Fruit fly (Drosophila melanogaster) whole organism: Measurements from ENCODE around the gene CG14455.

ENCODE experiments used
- CG8478 ChIP-seq: fragments of >200 bp; optimal IDR thresholded peaks from 2 replicates; lab custom pipeline; 2018; ENCODE audit warnings: inconsistent platforms
- Dll ChIP-seq: fragments of >200 bp; optimal IDR thresholded peaks from 2 replicates; lab custom pipeline; 2017
- EcR ChIP-seq, 2 experiments: fragments of >200 bp; optimal IDR thresholded peaks; 2 replicates each; lab custom pipeline; 2017; ENCODE audit warnings: missing biosample characterization in 2 of 2, missing genetic modification characterization in 2 of 2, missing genetic modification reagents in 2 of 2
- pan ChIP-seq: fragments of >200 bp; optimal IDR thresholded peaks from 2 replicates; lab custom pipeline; 2017
- psq ChIP-seq: fragments of >200 bp; optimal IDR thresholded peaks from 2 replicates; lab custom pipeline; 2017
- usp ChIP-seq: fragments of >200 bp; optimal IDR thresholded peaks from 2 replicates; lab custom pipeline; 2017; ENCODE audit warnings: missing biosample characterization, missing genetic modification characterization, mixed read lengths

CG14455 gene

DNA sequence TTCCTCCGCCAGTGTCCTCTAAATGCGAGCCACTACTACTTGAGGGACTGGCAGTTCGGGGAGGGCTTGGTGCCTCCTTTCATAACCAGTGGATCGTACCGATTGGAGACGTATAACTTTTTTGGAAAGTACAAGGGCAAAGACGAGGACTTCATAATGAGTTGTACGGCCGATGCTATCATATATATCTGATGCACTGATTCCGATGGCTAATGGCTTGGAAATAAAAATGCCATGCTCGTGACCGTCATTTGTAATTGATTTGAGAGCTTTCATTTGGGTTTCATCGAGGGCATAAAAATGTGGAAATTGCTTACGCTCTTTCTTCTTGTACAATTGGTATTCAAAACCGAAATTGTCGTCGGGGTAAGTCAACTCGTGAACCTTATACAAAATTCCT is 37.8 kb downstream of the CG14455 start, which contains the start of gene CG33771:
Gene CG33771, plus strand, starts transcription at position 301 of the 400 bp plus-strand sequence.
- TF ChIP-seq Dll (lab: Kevin White, UChicago) (no peak), pan (no peak), usp (GFP tag; lab: Kevin White, UChicago) (no peak), EcR (GFP tag; optimal IDR thresholded peaks at IDR 0.05; lab: Kevin White, UChicago) (no peak), psq (no peak), CG8478 (no peak)

DNA sequence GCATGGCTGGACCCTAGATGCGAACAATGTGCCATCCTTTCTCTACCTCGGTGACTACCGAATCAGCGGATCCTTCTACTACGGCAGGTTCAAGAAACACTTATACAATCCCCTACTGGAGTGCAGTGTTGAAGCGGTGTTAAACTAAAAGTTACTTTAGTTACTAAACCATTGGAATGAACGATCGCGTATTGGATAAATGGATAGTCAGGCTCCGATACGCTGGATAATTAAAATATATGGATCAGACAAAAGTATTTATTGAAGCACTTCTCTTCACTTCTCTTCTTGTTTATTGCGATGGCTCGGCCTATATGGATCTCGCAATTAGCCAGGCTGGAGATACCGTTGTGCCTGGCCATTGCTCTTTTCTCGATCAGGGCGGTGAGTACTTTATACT is 38.5 kb downstream of the CG14455 start, which contains the start of gene CG33770:
Gene CG33770, plus strand, starts transcription at position 301 of the 400 bp plus-strand sequence.
- TF ChIP-seq usp (GFP tag; lab: Kevin White, UChicago) = no peak

DNA sequence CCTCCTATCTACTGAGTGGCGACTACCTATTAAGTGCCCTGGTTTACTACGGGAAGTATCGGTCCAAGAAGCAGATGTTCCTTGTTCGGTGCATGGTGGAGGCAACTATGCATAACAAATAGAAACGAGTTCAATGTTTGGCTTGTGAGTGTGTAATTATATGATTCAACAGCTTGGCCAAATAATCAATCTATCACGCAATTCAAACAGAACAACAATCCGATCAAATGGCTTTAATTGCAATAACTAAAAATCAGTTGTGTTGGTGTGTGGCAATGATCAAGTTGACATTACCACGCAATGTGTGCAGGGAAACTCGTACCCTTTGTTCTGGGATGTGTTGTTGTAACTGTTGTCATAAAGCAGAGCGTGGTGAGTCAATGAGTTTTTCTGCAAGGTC is 39.3 kb downstream of the CG14455 start, which contains the start of gene CG33769:
Gene CG33769, plus strand, starts transcription at position 301 of the 400 bp plus-strand sequence.
- no peak for TF ChIP-seq CG8478
- no peak for TF ChIP-seq Dll (lab: Kevin White, UChicago)
- TF ChIP-seq usp (GFP tag; lab: Kevin White, UChicago) = no peak
- TF ChIP-seq pan = no peak

DNA sequence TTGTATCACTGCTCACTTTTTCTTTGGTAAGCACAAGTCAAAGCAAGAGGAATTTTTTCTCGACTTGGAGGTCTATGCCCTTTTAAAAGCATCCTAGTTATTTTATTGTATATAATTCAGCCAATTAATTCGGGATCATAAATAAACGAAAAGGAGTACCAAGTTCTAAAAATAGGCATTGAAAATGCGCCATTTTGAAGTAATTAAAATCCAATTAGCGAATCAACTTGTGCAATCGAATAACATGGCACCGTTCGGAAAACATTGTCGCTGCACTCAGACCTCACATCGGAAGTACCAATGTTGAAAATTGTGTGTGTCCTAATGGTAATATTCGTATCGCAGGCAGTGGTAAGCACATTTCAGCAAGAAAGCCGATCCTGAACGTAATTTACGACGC is 40.0 kb downstream of the CG14455 start, which contains the start of gene CG33768:
Gene CG33768, plus strand, starts transcription at position 301 of the 400 bp plus-strand sequence.
- TF ChIP-seq usp (GFP tag; lab: Kevin White, UChicago) = no peak
- no peak for TF ChIP-seq EcR (GFP tag; optimal IDR thresholded peaks at IDR 0.05; lab: Kevin White, UChicago)
- TF ChIP-seq pan = no peak
- no peak for TF ChIP-seq Dll (lab: Kevin White, UChicago)
- TF ChIP-seq psq = no peak
- TF ChIP-seq CG8478 = no peak

DNA sequence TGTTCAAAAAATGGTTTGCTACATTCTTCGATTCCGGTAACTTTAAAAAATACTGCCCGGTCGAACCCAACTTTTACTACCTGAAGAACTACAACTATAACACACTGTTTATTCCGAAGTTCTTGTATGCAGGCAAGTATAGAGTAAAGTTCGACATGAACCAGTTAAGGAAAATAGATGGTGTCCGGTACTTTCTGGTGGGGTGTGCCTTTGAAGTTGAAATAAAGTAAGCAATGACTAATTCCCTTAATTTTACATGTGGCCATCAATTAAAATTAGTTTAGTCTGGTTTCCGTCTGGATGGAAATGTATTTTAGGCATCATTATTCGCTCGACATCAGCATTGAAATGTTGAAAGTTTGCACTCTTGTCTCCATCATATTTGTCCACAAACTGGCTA is 40.9 kb downstream of the CG14455 start, which contains the start of gene CG33767:
Gene CG33767, plus strand, starts transcription at position 301 of the 400 bp plus-strand sequence.
- no peak for TF ChIP-seq pan
- no peak for TF ChIP-seq Dll (lab: Kevin White, UChicago)
- no peak for TF ChIP-seq CG8478
- no peak for TF ChIP-seq psq
- no peak for TF ChIP-seq usp (GFP tag; lab: Kevin White, UChicago)
- no peak for TF ChIP-seq EcR (GFP tag; optimal IDR thresholded peaks at IDR 0.05; lab: Kevin White, UChicago)

DNA sequence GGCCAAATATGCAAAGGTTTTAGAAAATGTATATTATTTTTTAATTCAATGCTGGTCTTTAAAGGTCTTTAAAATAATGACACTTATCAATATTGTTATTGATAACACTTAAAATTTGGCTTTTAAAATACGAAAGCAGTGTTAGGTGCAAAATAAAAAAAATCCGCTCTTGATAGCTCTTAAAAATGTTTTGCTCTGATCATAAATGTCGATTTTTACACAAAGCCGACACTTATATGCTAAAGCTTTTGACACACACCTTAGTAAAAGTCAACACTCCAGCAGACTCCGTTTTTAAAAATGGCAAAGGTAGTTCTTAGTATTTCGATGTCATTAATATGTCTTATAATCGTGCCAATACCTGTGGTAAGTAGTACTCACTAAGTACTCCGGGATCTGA is 41.6 kb downstream of the CG14455 start, which contains the start of gene CG33766:
Gene CG33766, plus strand, starts transcription at position 301 of the 400 bp plus-strand sequence.
- TF ChIP-seq EcR (GFP tag; optimal IDR thresholded peaks at IDR 0.05; lab: Kevin White, UChicago) = no peak
- TF ChIP-seq psq = no peak
- no peak for TF ChIP-seq pan
- TF ChIP-seq usp (GFP tag; lab: Kevin White, UChicago) = no peak
- no peak for TF ChIP-seq Dll (lab: Kevin White, UChicago)
- TF ChIP-seq CG8478 = no peak

DNA sequence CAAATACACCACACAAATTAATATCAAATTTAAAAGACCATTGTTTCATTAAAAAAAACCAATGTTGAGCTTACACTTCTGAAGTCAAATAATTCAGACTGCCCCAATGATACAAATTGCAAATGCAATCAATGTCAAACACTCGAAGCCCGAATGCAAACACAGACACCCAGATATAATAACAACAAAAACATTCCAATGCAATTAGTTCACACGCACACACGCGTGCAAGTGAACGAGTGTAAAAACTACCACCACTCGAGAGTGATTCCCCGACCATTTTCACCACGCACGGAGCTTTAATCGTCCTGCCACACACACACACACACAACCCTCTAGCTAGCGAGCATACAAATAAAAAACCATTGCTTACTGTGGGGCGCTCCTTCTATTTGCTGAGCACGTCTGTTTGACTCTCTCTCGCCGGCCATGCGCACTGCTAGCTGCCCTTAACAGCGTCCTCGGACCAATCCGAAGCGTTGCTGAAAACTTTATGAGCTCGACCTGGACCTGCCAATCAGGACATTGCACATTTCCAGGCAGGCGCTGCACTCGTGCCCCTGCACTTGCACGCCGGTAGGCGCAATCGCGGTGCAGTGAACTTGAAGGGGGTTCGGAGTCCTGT is 44.5 kb downstream of the CG14455 start:
- TF ChIP-seq Dll (lab: Kevin White, UChicago) = no peak

DNA sequence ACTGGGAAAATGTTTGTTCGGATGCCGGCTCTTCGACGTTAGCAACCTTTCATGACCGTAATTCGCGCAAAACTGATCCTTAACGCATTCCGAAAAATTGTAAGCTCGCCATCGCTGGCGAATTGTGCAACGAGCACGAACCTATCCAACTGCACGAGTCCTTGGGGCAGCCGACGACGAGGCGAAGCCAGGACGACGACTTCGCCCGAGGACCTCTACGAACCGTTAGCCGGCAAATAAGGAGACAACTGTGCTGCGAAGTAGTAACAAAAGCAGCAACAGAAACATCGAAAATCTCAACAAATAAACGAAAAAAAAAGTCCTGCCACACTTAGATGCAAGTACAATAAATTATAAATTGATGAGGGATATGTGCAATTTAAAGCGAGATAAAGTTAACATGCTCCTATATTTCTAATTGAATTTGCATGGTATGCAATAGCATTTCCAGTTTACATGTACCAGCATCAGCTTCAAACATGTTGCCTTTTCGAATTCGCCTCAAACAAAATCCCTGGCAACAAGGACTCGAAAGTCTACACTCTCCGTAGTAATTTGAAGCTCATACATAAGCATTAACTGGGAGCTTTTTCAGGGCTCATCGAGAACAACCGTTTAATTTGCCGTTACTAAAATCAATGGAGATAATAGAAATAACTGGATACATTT is 48.9 kb downstream of the CG14455 start, which contains the start of gene CG14459:
Gene CG14459, minus strand, starts transcription at position 51 of the 669 bp plus-strand sequence.
- TF ChIP-seq EcR (GFP tag; optimal IDR thresholded peaks at IDR 0.05; lab: Kevin White, UChicago) = no peak
- TF ChIP-seq CG8478 = no peak
- TF ChIP-seq usp (GFP tag; lab: Kevin White, UChicago) = no peak
- no peak for TF ChIP-seq psq
- no peak for TF ChIP-seq pan
- TF ChIP-seq Dll (lab: Kevin White, UChicago) = no peak
